Fruit fly (Drosophila melanogaster): ENCODE measurements around the gene Snx27.

DNA sequence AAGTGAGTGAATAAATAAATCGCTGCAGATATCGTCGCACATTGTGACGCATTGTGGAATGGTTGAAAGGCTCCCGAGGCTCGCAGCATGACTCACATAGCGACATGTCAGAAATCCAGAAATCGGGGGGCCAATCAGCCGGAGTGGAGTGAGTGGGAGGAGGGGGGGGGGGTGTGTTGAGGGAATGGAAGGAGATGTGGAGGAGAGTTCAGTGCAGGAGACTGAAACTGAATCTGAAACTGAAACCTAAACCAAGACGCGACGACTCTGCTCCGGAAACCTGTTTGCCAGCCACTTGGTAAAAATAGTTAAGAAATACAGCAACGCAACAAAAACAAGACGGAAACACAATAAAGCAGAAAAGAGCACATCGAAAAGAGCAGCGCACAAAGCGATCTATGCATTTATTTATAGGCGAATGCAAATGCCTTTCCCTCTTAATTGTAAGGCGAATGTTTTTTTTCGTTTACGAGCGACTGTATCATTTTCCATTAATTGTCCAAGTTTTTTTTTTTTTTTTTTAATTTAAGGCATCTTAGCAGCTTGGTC, 13.6 kb downstream of the Snx27 start:
- TF ChIP-seq Myc (optimal IDR thresholded peaks at IDR 0.05), result no peak
- no peak for TF ChIP-seq Hr78 (GFP tag; optimal IDR thresholded peaks at IDR 0.05)
- TF ChIP-seq rgr (GFP tag; optimal IDR thresholded peaks at IDR 0.05), result no peak
- TF ChIP-seq Dif (GFP tag; optimal IDR thresholded peaks at IDR 0.05; ENCODE audit: partially characterized antibody), result no peak
- TF ChIP-seq OdsH (GFP tag; optimal IDR thresholded peaks at IDR 0.05), result no peak
- no peak for TF ChIP-seq fru (GFP tag; optimal IDR thresholded peaks at IDR 0.05)
- no peak for TF ChIP-seq h (GFP tag; optimal IDR thresholded peaks at IDR 0.05)
- no peak for TF ChIP-seq jim (GFP tag; optimal IDR thresholded peaks at IDR 0.05)
- no peak for TF ChIP-seq pan (optimal IDR thresholded peaks at IDR 0.05)
- TF ChIP-seq br (GFP tag; optimal IDR thresholded peaks at IDR 0.05), result no peak
